Worm (Caenorhabditis elegans): Measurements from ENCODE around the gene ZC395.5.

ZC395.5 gene

DNA sequence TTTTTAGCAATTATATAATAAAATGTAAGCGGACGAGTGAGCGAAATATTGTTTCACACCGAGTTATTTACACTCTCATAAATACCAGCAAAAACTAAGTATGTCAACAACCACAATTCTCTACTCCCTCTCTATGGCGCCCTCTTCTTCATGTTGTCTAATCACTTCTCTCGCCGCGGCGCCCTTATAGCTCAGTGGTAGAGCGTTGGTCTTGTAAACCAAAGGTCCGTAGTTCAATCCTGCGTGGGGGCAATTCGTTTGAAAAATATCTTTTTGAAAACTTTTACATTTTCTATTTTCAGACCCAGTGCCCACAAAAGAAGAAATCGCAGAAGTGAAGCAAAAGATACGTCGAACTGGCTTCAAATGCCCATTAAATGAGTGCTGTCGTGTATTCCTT, 38.1 kb downstream of the ZC395.5 start (continued):
- TF ChIP-seq lim-6 (tag; optimal IDR thresholded peaks at IDR 0.05) (no peak), odd-2 (tag; optimal IDR thresholded peaks at IDR 0.05) (no peak), sox-2 (GFP tag; IDR thresholded peaks at IDR 0.05) (no peak), ahr-1 (tag; optimal IDR thresholded peaks at IDR 0.05) (peak; percentile 5), ttx-3 (tag; optimal IDR thresholded peaks at IDR 0.05) (peak; percentile 61), Y22D7AL.16 (tag; optimal IDR thresholded peaks at IDR 0.05) (peak; percentile 51), rnt-1 (tag; optimal IDR thresholded peaks at IDR 0.05) (peak; percentile 44), ref-2 (tag; optimal IDR thresholded peaks at IDR 0.05) (peak; percentile 49), ceh-48 (tag; optimal IDR thresholded peaks at IDR 0.05) (peak; percentile 24), sdc-2 (tag; optimal IDR thresholded peaks at IDR 0.05) (peak; percentile 54), hlh-13 (GFP tag; optimal IDR thresholded peaks at IDR 0.05) (peak; percentile 70), dve-1 (tag; optimal IDR thresholded peaks at IDR 0.05) (peak; percentile 59), mec-3 (tag; optimal IDR thresholded peaks at IDR 0.05; ENCODE audit: borderline replicate concordance) (no peak), ceh-45 (GFP tag; IDR thresholded peaks at IDR 0.05) (peak; percentile 85), nhr-11 (tag; optimal IDR thresholded peaks at IDR 0.05) (no peak), hlh-6 (tag; optimal IDR thresholded peaks at IDR 0.05) (peak; percentile 54)

DNA sequence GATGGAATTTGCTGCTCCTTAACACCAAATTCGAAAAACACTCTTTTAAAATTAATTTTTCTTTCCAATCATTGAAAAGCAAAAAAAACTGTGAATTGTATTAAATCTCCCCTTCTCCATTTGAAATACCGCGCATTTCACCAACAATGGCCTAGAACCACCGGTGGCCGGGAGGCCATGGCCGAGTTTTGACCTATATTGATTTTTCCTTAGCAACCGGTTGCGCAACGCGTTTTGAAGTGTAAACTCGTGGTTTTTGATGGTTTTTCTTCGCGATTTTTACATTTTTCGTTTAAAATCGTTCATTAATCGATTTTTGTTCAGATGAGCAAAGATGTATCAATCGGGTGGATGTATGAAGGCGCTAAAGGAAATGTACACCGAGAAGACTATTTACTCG, 40.6 kb downstream of the ZC395.5 start, which contains the start of gene mog-3:
Gene mog-3 (plus strand): TSS at position 319 of the 400 bp plus-strand sequence.
- TF ChIP-seq ceh-45 (GFP tag; IDR thresholded peaks at IDR 0.05) (no peak), nhr-11 (tag; optimal IDR thresholded peaks at IDR 0.05) (no peak), pha-2 (tag; optimal IDR thresholded peaks at IDR 0.05) (no peak), pqm-1 (tag; optimal IDR thresholded peaks at IDR 0.05) (peak; percentile 50), K02D7.2 (tag; optimal IDR thresholded peaks at IDR 0.05) (no peak), dve-1 (tag; optimal IDR thresholded peaks at IDR 0.05) (no peak), ahr-1 (tag; optimal IDR thresholded peaks at IDR 0.05) (peak; percentile 3), ttx-3 (tag; optimal IDR thresholded peaks at IDR 0.05) (peak; percentile 23), sdc-2 (tag; optimal IDR thresholded peaks at IDR 0.05) (no peak), ceh-18 (tag; optimal IDR thresholded peaks at IDR 0.05) (peak; percentile 7), pag-3 (tag; optimal IDR thresholded peaks at IDR 0.05; ENCODE audit: borderline replicate concordance) (no peak), eyg-1 (tag; optimal IDR thresholded peaks at IDR 0.05) (no peak), hlh-15 (tag; optimal IDR thresholded peaks at IDR 0.05) (no peak), ceh-34 (tag; optimal IDR thresholded peaks at IDR 0.05) (peak; percentile 33), unc-86 (tag; optimal IDR thresholded peaks at IDR 0.05) (peak; percentile 17), rnt-1 (tag; optimal IDR thresholded peaks at IDR 0.05) (peak; percentile 87), unc-42 (tag; optimal IDR thresholded peaks at IDR 0.05) (peak; percentile 57), ceh-31 (tag; optimal IDR thresholded peaks at IDR 0.05) (peak; percentile 97), unc-55 (GFP tag; optimal IDR thresholded peaks at IDR 0.05) (no peak), hlh-6 (tag; optimal IDR thresholded peaks at IDR 0.05) (peak; percentile 44), pros-1 (tag; optimal IDR thresholded peaks at IDR 0.05) (no peak), ceh-48 (tag; optimal IDR thresholded peaks at IDR 0.05) (peak; percentile 98), hlh-13 (GFP tag; optimal IDR thresholded peaks at IDR 0.05) (peak; percentile 32), fkh-6 (tag; optimal IDR thresholded peaks at IDR 0.05) (peak; percentile 69), syd-9 (tag; optimal IDR thresholded peaks at IDR 0.05) (no peak), dmd-4 (tag; optimal IDR thresholded peaks at IDR 0.05; ENCODE audit: borderline replicate concordance) (no peak), zip-5 (tag; optimal IDR thresholded peaks at IDR 0.05) (peak; percentile 83), tbx-7 (tag; optimal IDR thresholded peaks at IDR 0.05) (peak; percentile 89), pat-9 (tag; optimal IDR thresholded peaks at IDR 0.05) (no peak), fax-1 (tag; optimal IDR thresholded peaks at IDR 0.05) (peak; percentile 68), nfya-1 (tag; optimal IDR thresholded peaks at IDR 0.05) (peak; percentile 51), ceh-14 (tag; optimal IDR thresholded peaks at IDR 0.05) (peak; percentile 72), elt-2 (tag; optimal IDR thresholded peaks at IDR 0.05) (peak; percentile 64), K09A11.1 (tag; optimal IDR thresholded peaks at IDR 0.05; ENCODE audit: insufficient read depth) (no peak), gmeb-2 (tag; optimal IDR thresholded peaks at IDR 0.05) (peak; percentile 9), Y22D7AL.16 (tag; optimal IDR thresholded peaks at IDR 0.05) (no peak), lim-6 (tag; optimal IDR thresholded peaks at IDR 0.05) (peak; percentile 82), lin-11 (tag; optimal IDR thresholded peaks at IDR 0.05) (no peak), ceh-19 (GFP tag; optimal IDR thresholded peaks at IDR 0.05) (no peak), C38D4.7 (GFP tag; optimal IDR thresholded peaks at IDR 0.05) (no peak), pha-4 (tag; optimal IDR thresholded peaks at IDR 0.05) (no peak), ets-4 (tag; optimal IDR thresholded peaks at IDR 0.05) (peak; percentile 100), che-1 (tag; optimal IDR thresholded peaks at IDR 0.05) (no peak), ceh-9 (tag; optimal IDR thresholded peaks at IDR 0.05) (no peak), mec-3 (tag; optimal IDR thresholded peaks at IDR 0.05; ENCODE audit: borderline replicate concordance) (peak; percentile 88), ztf-16 (tag; optimal IDR thresholded peaks at IDR 0.05) (peak; percentile 30)
